Fruit fly (Drosophila melanogaster): ENCODE data around the gene Papst2.

Papst2 gene

DNA sequence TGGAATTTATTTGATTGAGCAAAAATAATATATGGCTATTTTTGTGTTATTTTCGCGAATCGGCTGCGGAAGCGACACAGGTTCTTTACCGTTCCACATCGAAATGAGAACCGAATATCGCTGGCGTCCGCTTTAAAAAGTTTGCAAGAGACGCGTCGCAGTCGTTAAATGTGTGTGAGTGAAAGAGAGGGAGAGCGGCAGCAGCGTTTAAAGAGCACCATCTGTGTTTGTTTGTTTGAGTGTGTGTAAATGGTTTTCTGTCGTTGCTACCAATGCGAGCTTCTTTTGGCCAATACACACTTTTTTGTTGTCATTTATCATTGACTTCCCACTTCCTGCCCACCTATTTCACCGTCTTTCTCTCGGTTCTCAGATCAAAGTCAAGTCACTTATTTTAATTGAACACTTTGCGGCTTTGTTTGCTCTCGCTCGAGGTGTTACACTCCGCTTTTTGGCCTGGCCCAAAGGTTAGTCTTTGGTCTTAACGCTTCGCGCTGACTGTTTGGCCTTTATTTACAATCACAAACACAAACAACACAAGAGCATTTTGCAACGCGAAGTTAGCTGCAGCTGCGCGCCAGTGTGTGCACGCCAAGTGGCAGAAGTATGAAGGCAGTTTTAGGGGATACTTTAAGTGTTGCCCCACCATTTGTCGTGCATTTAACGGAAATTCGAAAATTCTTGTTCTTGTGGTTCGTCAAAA is 30.4 kb upstream of the Papst2 start, which contains the start of gene CG3764 (continued):
- peak; percentile 72 for TF ChIP-seq Rfx (GFP tag; IDR thresholded peaks at IDR 0.05)
- no peak for TF ChIP-seq hb (GFP tag; IDR thresholded peaks at IDR 0.05; ENCODE audit: partially characterized antibody)
- TF ChIP-seq CG6254 (GFP tag; optimal IDR thresholded peaks at IDR 0.05): peak; percentile 77
- TF ChIP-seq al (GFP tag; IDR thresholded peaks at IDR 0.05): no peak
- peak; percentile 82; the same call in 2 of the 3 replicates for TF ChIP-seq ken (GFP tag; IDR thresholded peaks at IDR 0.05)
- TF ChIP-seq sima (GFP tag; optimal IDR thresholded peaks at IDR 0.05): peak; percentile 0
- TF ChIP-seq Stat92E (GFP tag; optimal IDR thresholded peaks at IDR 0.05): peak in 1 of 3 experiments; percentile 72
- peak; percentile 42 for TF ChIP-seq CG2120 (GFP tag; optimal IDR thresholded peaks at IDR 0.05)
- TF ChIP-seq zfh1 (GFP tag; IDR thresholded peaks at IDR 0.05): peak; percentile 66
- peak; percentile 73 for TF ChIP-seq stc (GFP tag; IDR thresholded peaks at IDR 0.05)
- TF ChIP-seq Rx (GFP tag; IDR thresholded peaks at IDR 0.05): peak; percentile 65
- peak; percentile 30 for TF ChIP-seq CG1602 (GFP tag; optimal IDR thresholded peaks at IDR 0.05)
- peak; percentile 44; the same call in 1 of the 2 replicates for TF ChIP-seq ranshi (GFP tag; IDR thresholded peaks at IDR 0.05)
- no peak for TF ChIP-seq Lpt (GFP tag; optimal IDR thresholded peaks at IDR 0.05)
- 0 out of 2 replicates have a peak, but pooled peaks have one; percentile 53 for TF ChIP-seq Atf6 (GFP tag; IDR thresholded peaks at IDR 0.05)
- peak; percentile 73 for TF ChIP-seq CG16863 (GFP tag; optimal IDR thresholded peaks at IDR 0.05)
- no peak for TF ChIP-seq lov (optimal IDR thresholded peaks at IDR 0.05)
- peak; percentile 86 for TF ChIP-seq lov (GFP tag; IDR thresholded peaks at IDR 0.05)
- TF ChIP-seq Hr78 (GFP tag; optimal IDR thresholded peaks at IDR 0.05): no peak
- peak; percentile 50 for TF ChIP-seq CG10321 (GFP tag; IDR thresholded peaks at IDR 0.05)
- TF ChIP-seq CG17829 (tag; optimal IDR thresholded peaks at IDR 0.05): peak; percentile 76
- TF ChIP-seq Taf1 (GFP tag; IDR thresholded peaks at IDR 0.05): no peak
- peak; percentile 65; the same call in 1 of the 3 replicates for TF ChIP-seq otp (GFP tag; IDR thresholded peaks at IDR 0.05)
- TF ChIP-seq Opbp (GFP tag; IDR thresholded peaks at IDR 0.05; ENCODE audit: partially characterized antibody): peak; percentile 100
- TF ChIP-seq Spps (tag; optimal IDR thresholded peaks at IDR 0.05): peak; percentile 44
- TF ChIP-seq CG13123 (GFP tag; optimal IDR thresholded peaks at IDR 0.05): peak; percentile 80
- TF ChIP-seq chm (GFP tag; IDR thresholded peaks at IDR 0.05): peak; percentile 88
- peak; percentile 71 for TF ChIP-seq her (GFP tag; optimal IDR thresholded peaks at IDR 0.05)
- TF ChIP-seq nau (GFP tag; optimal IDR thresholded peaks at IDR 0.05): no peak
- TF ChIP-seq Atf3 (GFP tag; optimal IDR thresholded peaks at IDR 0.05): peak; percentile 69
- peak; percentile 85 for TF ChIP-seq NfI (GFP tag; optimal IDR thresholded peaks at IDR 0.05)
- no peak for TF ChIP-seq hth (optimal IDR thresholded peaks at IDR 0.05)
- TF ChIP-seq Neu2 (GFP tag; optimal IDR thresholded peaks at IDR 0.05; ENCODE audit: borderline replicate concordance): no peak
- no peak for TF ChIP-seq dimm (GFP tag; IDR thresholded peaks at IDR 0.05)
- peak; percentile 92 for TF ChIP-seq HHEX (GFP tag; optimal IDR thresholded peaks at IDR 0.05)
- TF ChIP-seq wor (GFP tag; IDR thresholded peaks at IDR 0.05): no peak
- TF ChIP-seq ewg (GFP tag; optimal IDR thresholded peaks at IDR 0.05): peak; percentile 100
- peak; percentile 24 for TF ChIP-seq CG7745 (tag; optimal IDR thresholded peaks at IDR 0.05)
- TF ChIP-seq CG10147 (GFP tag; optimal IDR thresholded peaks at IDR 0.05): peak; percentile 73
- peak; percentile 83 for TF ChIP-seq vvl (GFP tag; IDR thresholded peaks at IDR 0.05)
- peak; percentile 34; the same call in 1 of the 2 replicates for TF ChIP-seq sisA (GFP tag; IDR thresholded peaks at IDR 0.05)
- peak; percentile 76 for TF ChIP-seq HmgD (GFP tag; optimal IDR thresholded peaks at IDR 0.05)
- peak; percentile 67 for TF ChIP-seq Fer2 (tag; optimal IDR thresholded peaks at IDR 0.05)
- TF ChIP-seq Abd-B (GFP tag; optimal IDR thresholded peaks at IDR 0.05): peak; percentile 62
- peak; percentile 52 for TF ChIP-seq sd (tag; optimal IDR thresholded peaks at IDR 0.05)
- TF ChIP-seq mld (GFP tag; IDR thresholded peaks at IDR 0.05; ENCODE audit: partially characterized antibody): no peak
- peak; percentile 63 for TF ChIP-seq salm (tag; optimal IDR thresholded peaks at IDR 0.05)
- peak; percentile 77 for TF ChIP-seq CG18619 (GFP tag; optimal IDR thresholded peaks at IDR 0.05)
- no peak for TF ChIP-seq CG15073 (GFP tag; optimal IDR thresholded peaks at IDR 0.05)
- TF ChIP-seq CG3065 (GFP tag; optimal IDR thresholded peaks at IDR 0.05): peak; percentile 38

All from whole organism, embryonic.